Fruit fly (Drosophila melanogaster) whole organism, embryonic: ENCODE results near the gene jim.
A peak's percentile ranks its signal among the peaks of the same experiment; 100 is the strongest.

Experiments
- Adf1 ChIP-seq: fragments of 200-800 bp; sonication (Bioruptor generic); IDR thresholded peaks from 2 replicates; pipeline ENCODE4 v1.3.6; 2022; ENCODE audit warnings: missing biosample characterization, missing genetic modification characterization
- CG1024 ChIP-seq: fragments of 200-800 bp; sonication (Bioruptor generic); IDR thresholded peaks from 2 replicates; pipeline ENCODE4 v1.3.6; 2022; ENCODE audit warnings: missing biosample characterization, missing genetic modification characterization
- CG10431 ChIP-seq: fragments of 200-800 bp; sonication (Bioruptor generic); optimal IDR thresholded peaks from 3 replicates; lab custom pipeline; 2018; ENCODE audit warnings: missing biosample characterization, mild to moderate bottlenecking, missing genetic modification characterization
- CG12155 ChIP-seq: fragments of 200-800 bp; sonication (Bioruptor generic); optimal IDR thresholded peaks from 3 replicates; lab custom pipeline; 2016; ENCODE audit warnings: missing biosample characterization, missing genetic modification characterization
- CG12299 ChIP-seq: fragments of 200-800 bp; sonication (Bioruptor generic); optimal IDR thresholded peaks from 2 replicates; lab custom pipeline; 2018; ENCODE audit warnings: missing biosample characterization, mild to moderate bottlenecking, missing genetic modification characterization
- CG12659 ChIP-seq: fragments of 200-800 bp; sonication (Bioruptor generic); optimal IDR thresholded peaks from 3 replicates; lab custom pipeline; 2017; ENCODE audit warnings: mild to moderate bottlenecking, missing biosample characterization, missing genetic modification reagents, missing genetic modification characterization
- CG12769 ChIP-seq: fragments of 200-800 bp; sonication (Bioruptor generic); optimal IDR thresholded peaks from 2 replicates; lab custom pipeline; 2019; ENCODE audit warnings: missing biosample characterization, mild to moderate bottlenecking, missing genetic modification characterization, moderate library complexity
- CG13296 ChIP-seq: fragments of 200-800 bp; sonication (Bioruptor generic); optimal IDR thresholded peaks from 3 replicates; lab custom pipeline; 2018; ENCODE audit warnings: missing biosample characterization, mild to moderate bottlenecking, missing genetic modification characterization
- CG14441 ChIP-seq: fragments of 200-800 bp; sonication (Bioruptor generic); IDR thresholded peaks from 2 replicates; pipeline ENCODE4 v1.3.6; 2022; ENCODE audit warnings: missing biosample characterization, missing genetic modification characterization
- CG1529 ChIP-seq: fragments of 200-800 bp; sonication (Bioruptor generic); optimal IDR thresholded peaks from 3 replicates; lab custom pipeline; 2018; ENCODE audit warnings: missing biosample characterization, missing genetic modification characterization
- CG15696 ChIP-seq: fragments of 200-800 bp; sonication (Bioruptor generic); optimal IDR thresholded peaks from 2 replicates; lab custom pipeline; 2019; ENCODE audit warnings: missing biosample characterization, mild to moderate bottlenecking, missing genetic modification characterization, moderate library complexity
- CG2199 ChIP-seq: fragments of 200-800 bp; sonication (Bioruptor generic); IDR thresholded peaks from 3 replicates; pipeline ENCODE4 v1.3.6; 2022; ENCODE audit warnings: missing biosample characterization, missing genetic modification characterization
- CG30403 ChIP-seq: fragments of 200-800 bp; sonication (Bioruptor generic); optimal IDR thresholded peaks from 3 replicates; lab custom pipeline; 2016; ENCODE audit warnings: missing biosample characterization, missing genetic modification characterization
- CG3065 ChIP-seq: fragments of 200-800 bp; sonication (Bioruptor generic); optimal IDR thresholded peaks from 2 replicates; lab custom pipeline; 2016; ENCODE audit warnings: missing biosample characterization, missing genetic modification characterization
- CG31224 ChIP-seq: fragments of 200-800 bp; sonication (Bioruptor generic); IDR thresholded peaks from 2 replicates; pipeline ENCODE4 v1.3.6; 2022; ENCODE audit warnings: missing biosample characterization, missing genetic modification characterization
- CG3163 ChIP-seq: fragments of 200-800 bp; sonication (Bioruptor generic); optimal IDR thresholded peaks from 3 replicates; lab custom pipeline; 2016; ENCODE audit warnings: missing biosample characterization, missing genetic modification characterization
- CG32532 ChIP-seq: fragments of 200-800 bp; sonication (Bioruptor generic); IDR thresholded peaks from 2 replicates; pipeline ENCODE4 v1.3.6; 2022; ENCODE audit warnings: missing biosample characterization, missing genetic modification characterization
- CG6175 ChIP-seq: fragments of 200-800 bp; sonication (Bioruptor generic); IDR thresholded peaks from 3 replicates; pipeline ENCODE4 v1.3.6; 2022; ENCODE audit warnings: missing biosample characterization, missing genetic modification characterization
- CG7357 ChIP-seq: fragments of 200-800 bp; sonication (Bioruptor generic); IDR thresholded peaks from 3 replicates; pipeline ENCODE4 v1.3.6; 2022; ENCODE audit warnings: missing biosample characterization, missing genetic modification characterization
- CG7786 ChIP-seq: fragments of 200-800 bp; sonication (Bioruptor generic); optimal IDR thresholded peaks from 2 replicates; lab custom pipeline; 2016; ENCODE audit warnings: missing biosample characterization, missing genetic modification characterization
- CG9932 ChIP-seq: fragments of 200-800 bp; sonication (Bioruptor generic); IDR thresholded peaks from 2 replicates; pipeline ENCODE4 v1.3.6; 2022; ENCODE audit warnings: missing biosample characterization, missing genetic modification characterization
- CrebB ChIP-seq: fragments of 200-800 bp; sonication (Bioruptor generic); optimal IDR thresholded peaks from 3 replicates; lab custom pipeline; 2018; ENCODE audit warnings: missing biosample characterization, mild to moderate bottlenecking, missing genetic modification characterization
- Dfd ChIP-seq, 2 experiments: fragments of >200 bp; optimal IDR thresholded peaks; 2 replicates each; lab custom pipeline; 2017; ENCODE audit warnings: missing biosample characterization in 2 of 2, missing genetic modification characterization in 2 of 2
- Dip2 ChIP-seq: fragments of 200-800 bp; sonication (Bioruptor generic); IDR thresholded peaks from 2 replicates; pipeline ENCODE4 v1.3.6; 2022; ENCODE audit warnings: missing biosample characterization, missing genetic modification characterization
- Hand ChIP-seq: fragments of 200-800 bp; sonication (Bioruptor generic); optimal IDR thresholded peaks from 2 replicates; lab custom pipeline; 2017; ENCODE audit warnings: mild to moderate bottlenecking, missing biosample characterization, missing genetic modification reagents, missing genetic modification characterization
- Hey ChIP-seq: fragments of 200-800 bp; sonication (Bioruptor generic); optimal IDR thresholded peaks from 3 replicates; lab custom pipeline; 2018; ENCODE audit warnings: missing biosample characterization, mild to moderate bottlenecking, missing genetic modification characterization
- Rfx ChIP-seq: fragments of 200-800 bp; sonication (Bioruptor generic); IDR thresholded peaks from 2 replicates; pipeline ENCODE4 v1.3.6; 2022; ENCODE audit warnings: missing biosample characterization, missing genetic modification characterization
- Rx ChIP-seq: fragments of 200-800 bp; sonication (Bioruptor generic); IDR thresholded peaks from 2 replicates; pipeline ENCODE4 v1.3.6; 2022; ENCODE audit warnings: missing biosample characterization, missing genetic modification characterization
- Trl ChIP-seq, 3 experiments: fragments of >200 bp in 2 of 3; fragments of 200-800 bp in 1 of 3; sonication (Bioruptor generic) in 1 of 3; optimal IDR thresholded peaks; 2 replicates in 1 of 3; 3 replicates in 2 of 3; lab custom pipeline; 2016 to 2017; ENCODE audit warnings: missing biosample characterization in 1 of 3, missing genetic modification characterization in 1 of 3
- ab ChIP-seq: fragments of 200-800 bp; sonication (Bioruptor generic); optimal IDR thresholded peaks from 2 replicates; lab custom pipeline; 2016; ENCODE audit warnings: missing biosample characterization, missing genetic modification characterization
- aop ChIP-seq: fragments of 200-800 bp; sonication (Bioruptor generic); IDR thresholded peaks from 2 replicates; pipeline ENCODE4 v1.3.6; 2022; ENCODE audit warnings: missing biosample characterization, missing genetic modification characterization
- bsh ChIP-seq, 2 experiments: fragments of 200-800 bp; sonication (Bioruptor generic); optimal IDR thresholded peaks; 2 replicates each; lab custom pipeline; 2017 to 2018; ENCODE audit warnings: mild to moderate bottlenecking in 2 of 2, missing biosample characterization in 2 of 2, missing genetic modification characterization in 2 of 2, moderate library complexity in 1 of 2
- caup ChIP-seq: fragments of 200-800 bp; sonication (Bioruptor generic); optimal IDR thresholded peaks from 3 replicates; lab custom pipeline; 2017; ENCODE audit warnings: missing biosample characterization, mild to moderate bottlenecking, missing genetic modification characterization, moderate library complexity; ENCODE audit not compliant: severe bottlenecking
- cg ChIP-seq: fragments of 200-800 bp; sonication (Bioruptor generic); optimal IDR thresholded peaks from 3 replicates; lab custom pipeline; 2019; ENCODE audit warnings: missing biosample characterization, mild to moderate bottlenecking, missing genetic modification characterization, moderate library complexity
- chinmo ChIP-seq: fragments of 200-800 bp; sonication (Bioruptor generic); IDR thresholded peaks from 4 replicates; pipeline ENCODE4 v1.3.6; 2022; ENCODE audit warnings: missing biosample characterization, missing genetic modification characterization; ENCODE audit not compliant: partially characterized antibody
- chm ChIP-seq: fragments of 200-800 bp; sonication (Bioruptor generic); IDR thresholded peaks from 2 replicates; pipeline ENCODE4 v1.3.6; 2022; ENCODE audit warnings: missing biosample characterization, missing genetic modification characterization
- crol ChIP-seq: fragments of 200-800 bp; sonication (Bioruptor generic); IDR thresholded peaks from 2 replicates; pipeline ENCODE4 v1.3.6; 2022; ENCODE audit warnings: missing biosample characterization, missing genetic modification characterization
- dysf ChIP-seq: fragments of 200-800 bp; sonication (Bioruptor generic); IDR thresholded peaks from 3 replicates; pipeline ENCODE4 v1.3.6; 2022; ENCODE audit warnings: missing biosample characterization, missing genetic modification characterization
- kay ChIP-seq: fragments of 200-800 bp; sonication (Bioruptor generic); optimal IDR thresholded peaks from 2 replicates; lab custom pipeline; 2016; ENCODE audit warnings: missing biosample characterization, missing genetic modification characterization
- knrl ChIP-seq: fragments of 200-800 bp; sonication (Bioruptor generic); IDR thresholded peaks from 3 replicates; pipeline ENCODE4 v1.3.6; 2022; ENCODE audit warnings: missing biosample characterization, missing genetic modification characterization; ENCODE audit not compliant: partially characterized antibody
- lbe ChIP-seq: fragments of 200-800 bp; sonication (Bioruptor generic); optimal IDR thresholded peaks from 2 replicates; lab custom pipeline; 2016; ENCODE audit warnings: missing biosample characterization, mild to moderate bottlenecking, missing genetic modification characterization
- oc ChIP-seq: fragments of 200-800 bp; sonication (Bioruptor generic); optimal IDR thresholded peaks from 2 replicates; lab custom pipeline; 2018; ENCODE audit warnings: missing biosample characterization, mild to moderate bottlenecking, missing genetic modification characterization, moderate library complexity
- pita ChIP-seq: fragments of 200-800 bp; sonication (Bioruptor generic); optimal IDR thresholded peaks from 2 replicates; lab custom pipeline; 2017; ENCODE audit warnings: missing biosample characterization, mild to moderate bottlenecking, missing genetic modification characterization
- pum ChIP-seq: fragments of 200-800 bp; sonication (Bioruptor generic); optimal IDR thresholded peaks from 2 replicates; lab custom pipeline; 2016; ENCODE audit warnings: missing biosample characterization, missing genetic modification characterization
- ranshi ChIP-seq: fragments of 200-800 bp; sonication (Bioruptor generic); IDR thresholded peaks from 2 replicates; pipeline ENCODE4 v1.3.6; 2022; ENCODE audit warnings: missing biosample characterization, missing genetic modification characterization
- sd ChIP-seq: fragments of 200-800 bp; sonication (Bioruptor generic); optimal IDR thresholded peaks from 3 replicates; lab custom pipeline; 2018; ENCODE audit warnings: missing biosample characterization, mild to moderate bottlenecking, missing genetic modification characterization, moderate library complexity
- seq ChIP-seq: fragments of 200-800 bp; sonication (Bioruptor generic); IDR thresholded peaks from 2 replicates; pipeline ENCODE4 v1.3.6; 2022; ENCODE audit warnings: missing biosample characterization, missing genetic modification characterization
- ssp ChIP-seq: fragments of 200-800 bp; sonication (Bioruptor generic); IDR thresholded peaks from 2 replicates; pipeline ENCODE4 v1.3.6; 2022; ENCODE audit warnings: missing biosample characterization, missing genetic modification characterization
- trh ChIP-seq: fragments of 200-800 bp; sonication (Bioruptor generic); optimal IDR thresholded peaks from 2 replicates; lab custom pipeline; 2016; ENCODE audit warnings: missing biosample characterization, missing genetic modification characterization
- vvl ChIP-seq: fragments of 200-800 bp; sonication (Bioruptor generic); IDR thresholded peaks from 2 replicates; pipeline ENCODE4 v1.3.6; 2022; ENCODE audit warnings: missing biosample characterization, missing genetic modification characterization
- z ChIP-seq: fragments of 200-800 bp; sonication (Bioruptor generic); IDR thresholded peaks from 3 replicates; pipeline ENCODE4 v1.3.6; 2022; ENCODE audit warnings: missing biosample characterization, missing genetic modification characterization

The jim gene

dm6 chr3L:22824668-22825192, 10.3 kb downstream of the jim start (continued):
- 0 out of 2 replicates have a peak, but pooled peaks have one; percentile 14 for TF ChIP-seq CG9932 (GFP tag; lab: Robert Waterston, UW)
- no peak for TF ChIP-seq CG10431
- no peak for TF ChIP-seq sd (tag; lab: Kevin White, UChicago)
- TF ChIP-seq CG12769 (tag; lab: Kevin White, UChicago) = peak; percentile 42
- TF ChIP-seq CG30403 (GFP tag; lab: Kevin White, UChicago) = no peak
- TF ChIP-seq oc = no peak
- TF ChIP-seq chinmo (GFP tag; lab: Robert Waterston, UW) = peak; percentile 90; the same call in 3 of the 4 replicates
- TF ChIP-seq seq (GFP tag; lab: Robert Waterston, UW) = peak; percentile 33; the same call in 1 of the 2 replicates
- no peak for TF ChIP-seq Dfd (GFP tag; optimal IDR thresholded peaks at IDR 0.05; lab: Kevin White, UChicago)
- TF ChIP-seq ssp = no peak
- TF ChIP-seq Rfx (GFP tag; lab: Robert Waterston, UW) = 0 out of 2 replicates have a peak, but pooled peaks have one; percentile 30
- TF ChIP-seq bsh (GFP tag; optimal IDR thresholded peaks at IDR 0.05; lab: Kevin White, UChicago) = peak in 1 of 2 experiments; percentile 44
- peak; percentile 79 for TF ChIP-seq cg (GFP tag; lab: Kevin White, UChicago)
- peak; percentile 75 for TF ChIP-seq crol (GFP tag; lab: Robert Waterston, UW)
- TF ChIP-seq CG1529 (GFP tag; lab: Kevin White, UChicago) = no peak
- no peak for TF ChIP-seq pum (GFP tag; lab: Kevin White, UChicago)
- no peak for TF ChIP-seq CG12659 (GFP tag; lab: Kevin White, UChicago)
- no peak for TF ChIP-seq CG15696 (tag; lab: Kevin White, UChicago)
- no peak for TF ChIP-seq CG3065 (GFP tag; lab: Kevin White, UChicago)
- no peak for TF ChIP-seq trh (GFP tag; lab: Kevin White, UChicago)
- no peak for TF ChIP-seq CG2199 (GFP tag; lab: Robert Waterston, UW)
- TF ChIP-seq ab (GFP tag; lab: Kevin White, UChicago) = no peak
- TF ChIP-seq CG7786 (GFP tag; lab: Kevin White, UChicago) = no peak
- TF ChIP-seq CG14441 (GFP tag; lab: Robert Waterston, UW) = no peak
- peak; percentile 11; the same call in 1 of the 2 replicates for TF ChIP-seq vvl (GFP tag; lab: Robert Waterston, UW)
- TF ChIP-seq z (GFP tag; lab: Robert Waterston, UW) = peak; percentile 15; the same call in 1 of the 3 replicates
- TF ChIP-seq CrebB (tag; lab: Kevin White, UChicago) = peak; percentile 19
- no peak for TF ChIP-seq CG31224
- peak; percentile 85 to 99 for TF ChIP-seq Trl (optimal IDR thresholded peaks at IDR 0.05; lab: Kevin White, UChicago)
- no peak for TF ChIP-seq Trl (GFP tag; optimal IDR thresholded peaks at IDR 0.05; lab: Kevin White, UChicago)
- TF ChIP-seq dysf = no peak
- TF ChIP-seq Hand (GFP tag; lab: Kevin White, UChicago) = peak; percentile 62
- TF ChIP-seq ranshi = no peak
- peak; percentile 30 for TF ChIP-seq CG12155 (GFP tag; lab: Kevin White, UChicago)
- peak; percentile 0 for TF ChIP-seq kay (GFP tag; lab: Kevin White, UChicago)
- TF ChIP-seq pita (GFP tag; lab: Kevin White, UChicago) = no peak
- no peak for TF ChIP-seq CG1024 (GFP tag; lab: Robert Waterston, UW)
- TF ChIP-seq chm = no peak
- TF ChIP-seq CG13296 (GFP tag; lab: Kevin White, UChicago) = peak; percentile 19
- TF ChIP-seq knrl = no peak
- no peak for TF ChIP-seq aop (GFP tag; lab: Robert Waterston, UW)
- no peak for TF ChIP-seq CG7357 (GFP tag; lab: Robert Waterston, UW)
- no peak for TF ChIP-seq Hey
- TF ChIP-seq CG12299 = no peak
- TF ChIP-seq Dip2 (GFP tag; lab: Robert Waterston, UW) = no peak
- peak; percentile 95 for TF ChIP-seq Adf1
- TF ChIP-seq lbe (GFP tag; lab: Kevin White, UChicago) = peak; percentile 91
- TF ChIP-seq caup = peak; percentile 12
- no peak for TF ChIP-seq Rx (GFP tag; lab: Robert Waterston, UW)
- TF ChIP-seq CG6175 (GFP tag; lab: Robert Waterston, UW) = peak; percentile 77; the same call in 2 of the 3 replicates
- TF ChIP-seq CG32532 (GFP tag; lab: Robert Waterston, UW) = peak; percentile 61; the same call in 1 of the 2 replicates
- TF ChIP-seq CG3163 (GFP tag; lab: Kevin White, UChicago) = peak; percentile 83
